Worm (Caenorhabditis elegans): ENCODE measurements around the gene H11E01.2.

H11E01.2 gene

DNA sequence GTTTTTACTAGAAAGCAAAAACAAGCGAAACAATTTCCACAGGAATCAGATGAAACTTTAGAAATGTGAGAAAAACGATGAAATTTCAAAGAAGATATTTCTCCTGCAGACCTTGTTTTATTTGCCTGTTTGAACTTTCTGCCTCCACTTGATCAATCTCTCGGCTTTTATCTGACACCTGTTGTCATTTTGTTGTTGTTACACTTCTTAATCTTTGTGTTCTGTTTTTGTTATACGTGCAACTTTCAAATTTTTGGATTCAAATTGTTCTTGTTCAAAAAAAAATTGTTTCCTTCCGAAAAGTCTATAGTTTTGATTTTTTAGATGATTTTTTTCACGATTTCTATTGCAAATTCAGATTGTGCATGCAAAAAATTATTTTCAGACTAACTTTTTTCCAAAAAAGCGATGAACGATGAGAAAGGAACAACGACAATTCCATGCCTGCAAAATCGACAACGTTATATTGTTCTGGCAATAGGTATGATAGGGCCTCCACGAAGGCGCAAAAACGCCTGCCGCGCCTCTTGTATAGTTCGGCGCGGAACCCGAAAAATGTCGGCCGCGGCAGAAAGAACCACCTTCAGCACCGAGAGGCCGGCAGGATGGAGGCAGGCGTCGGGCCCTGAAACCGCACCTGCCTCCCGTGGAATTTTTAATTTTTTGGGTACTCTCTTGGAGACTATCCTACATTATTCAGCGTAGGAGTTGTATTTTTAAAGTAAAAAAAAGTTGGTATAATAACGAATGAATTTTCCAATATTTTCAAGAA, at the start of gene H11E01.2:
Gene H11E01.2 (plus strand): TSS at position 380 of the 772 bp plus-strand sequence.
- TF ChIP-seq ceh-16 (tag; optimal IDR thresholded peaks at IDR 0.05) (no peak), nhr-10 (tag; optimal IDR thresholded peaks at IDR 0.05) (no peak), nhr-11 (tag; optimal IDR thresholded peaks at IDR 0.05) (no peak), nhr-77 (tag; optimal IDR thresholded peaks at IDR 0.05) (no peak), unc-62 (GFP tag; optimal IDR thresholded peaks at IDR 0.05) (no peak), lsy-2 (tag; optimal IDR thresholded peaks at IDR 0.05) (no peak), ztf-4 (tag; optimal IDR thresholded peaks at IDR 0.05) (no peak), lin-11 (tag; optimal IDR thresholded peaks at IDR 0.05) (no peak), mdl-1 (tag; optimal IDR thresholded peaks at IDR 0.05) (no peak), lin-39 (tag; optimal IDR thresholded peaks at IDR 0.05) (no peak), unc-39 (tag; optimal IDR thresholded peaks at IDR 0.05) (no peak), snpc-4 (tag; optimal IDR thresholded peaks at IDR 0.05) (no peak), sma-9 (GFP tag; optimal IDR thresholded peaks at IDR 0.05) (no peak), sma-9 (tag; optimal IDR thresholded peaks at IDR 0.05) (no peak), peb-1 (tag; optimal IDR thresholded peaks at IDR 0.05) (no peak), nhr-237 (tag; optimal IDR thresholded peaks at IDR 0.05) (no peak), ZK546.5 (tag; optimal IDR thresholded peaks at IDR 0.05) (no peak), Y55F3AM.14 (GFP tag; optimal IDR thresholded peaks at IDR 0.05) (no peak)

DNA sequence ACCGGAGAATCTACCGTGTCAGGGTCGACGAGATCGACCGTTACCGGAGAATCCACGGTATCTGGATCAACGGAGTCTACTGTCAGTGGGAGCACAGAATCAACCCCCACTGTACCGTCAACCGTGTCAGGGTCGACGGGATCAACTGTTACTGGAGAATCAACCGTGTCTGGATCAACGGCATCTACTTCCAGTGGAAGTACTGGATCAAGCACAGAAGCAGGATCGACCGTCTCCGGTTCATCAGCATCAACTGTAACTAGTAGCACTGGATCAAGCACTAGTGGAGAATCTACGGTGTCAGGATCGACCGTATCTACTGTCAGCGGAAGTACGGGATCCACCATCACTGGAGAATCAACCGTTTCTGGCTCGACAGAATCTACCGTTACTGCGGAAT, 48.9 kb upstream of the H11E01.2 start, which contains the start of gene H02F09.2:
Gene H02F09.2 (plus strand): TSS at position 301 of the 400 bp plus-strand sequence.
- TF ChIP-seq nhr-23 (tag; optimal IDR thresholded peaks at IDR 0.05) (no peak), sma-9 (GFP tag; optimal IDR thresholded peaks at IDR 0.05) (no peak), sma-9 (tag; optimal IDR thresholded peaks at IDR 0.05) (no peak), aly-2 (tag; optimal IDR thresholded peaks at IDR 0.05) (no peak), C34F6.9 (tag; optimal IDR thresholded peaks at IDR 0.05) (no peak), skn-1 (tag; optimal IDR thresholded peaks at IDR 0.05) (no peak), unc-55 (GFP tag; optimal IDR thresholded peaks at IDR 0.05) (no peak), nhr-77 (tag; optimal IDR thresholded peaks at IDR 0.05) (no peak), R02D3.7 (tag; optimal IDR thresholded peaks at IDR 0.05) (no peak), mdl-1 (tag; optimal IDR thresholded peaks at IDR 0.05) (no peak), snpc-4 (tag; optimal IDR thresholded peaks at IDR 0.05) (no peak), elt-3 (tag; optimal IDR thresholded peaks at IDR 0.05) (no peak), fos-1 (tag; optimal IDR thresholded peaks at IDR 0.05) (no peak), mab-5 (tag; optimal IDR thresholded peaks at IDR 0.05) (no peak), nhr-10 (tag; optimal IDR thresholded peaks at IDR 0.05) (no peak), ceh-16 (tag; optimal IDR thresholded peaks at IDR 0.05) (no peak), blmp-1 (tag; optimal IDR thresholded peaks at IDR 0.05; ENCODE audit: insufficient read depth) (no peak)

ce11 chrX:1576337-1576736, 44.5 kb upstream of the H11E01.2 start, which contains the start of gene wrt-9:
TSS of gene wrt-9 (plus strand) at chrX:1576637.
- TF ChIP-seq ZK546.5 (tag; optimal IDR thresholded peaks at IDR 0.05) = no peak
- no peak for TF ChIP-seq skn-1 (tag; optimal IDR thresholded peaks at IDR 0.05)
- TF ChIP-seq egl-27 (tag; optimal IDR thresholded peaks at IDR 0.05) = no peak
- TF ChIP-seq Y55F3AM.14 (GFP tag; optimal IDR thresholded peaks at IDR 0.05) = no peak
- no peak for TF ChIP-seq sem-4 (tag; optimal IDR thresholded peaks at IDR 0.05)
- TF ChIP-seq dmd-4 (tag; optimal IDR thresholded peaks at IDR 0.05) = no peak
- TF ChIP-seq nhr-25 (tag; optimal IDR thresholded peaks at IDR 0.05) = no peak
- TF ChIP-seq aly-2 (tag; optimal IDR thresholded peaks at IDR 0.05) = no peak
- no peak for TF ChIP-seq C34F6.9 (tag; optimal IDR thresholded peaks at IDR 0.05)
- no peak for TF ChIP-seq gmeb-1 (tag; optimal IDR thresholded peaks at IDR 0.05)
- no peak for TF ChIP-seq lsy-2 (tag; optimal IDR thresholded peaks at IDR 0.05)
- no peak for TF ChIP-seq F13H6.1 (tag; optimal IDR thresholded peaks at IDR 0.05)
- TF ChIP-seq nhr-6 (tag; optimal IDR thresholded peaks at IDR 0.05) = no peak
- no peak for TF ChIP-seq lin-11 (tag; optimal IDR thresholded peaks at IDR 0.05)
- no peak for TF ChIP-seq mbf-1 (tag; optimal IDR thresholded peaks at IDR 0.05)
- TF ChIP-seq nhr-129 (tag; optimal IDR thresholded peaks at IDR 0.05) = no peak
- TF ChIP-seq ceh-16 (tag; optimal IDR thresholded peaks at IDR 0.05) = no peak
- no peak for TF ChIP-seq ztf-1 (GFP tag; conservative IDR thresholded peaks at IDR 0.05)
